Worm (Caenorhabditis elegans): ENCODE data around the gene D2096.13.

- TF ChIP-seq lin-39 (tag; optimal IDR thresholded peaks at IDR 0.05) (no peak), skn-1 (tag; optimal IDR thresholded peaks at IDR 0.05) (no peak), nhr-11 (tag; optimal IDR thresholded peaks at IDR 0.05) (no peak)
These were observed 19.9 kb upstream of the D2096.13 start for ce11 chrIV:8378280-8378679.
